Worm (Caenorhabditis elegans): ENCODE data around the gene tpst-1.

DNA sequence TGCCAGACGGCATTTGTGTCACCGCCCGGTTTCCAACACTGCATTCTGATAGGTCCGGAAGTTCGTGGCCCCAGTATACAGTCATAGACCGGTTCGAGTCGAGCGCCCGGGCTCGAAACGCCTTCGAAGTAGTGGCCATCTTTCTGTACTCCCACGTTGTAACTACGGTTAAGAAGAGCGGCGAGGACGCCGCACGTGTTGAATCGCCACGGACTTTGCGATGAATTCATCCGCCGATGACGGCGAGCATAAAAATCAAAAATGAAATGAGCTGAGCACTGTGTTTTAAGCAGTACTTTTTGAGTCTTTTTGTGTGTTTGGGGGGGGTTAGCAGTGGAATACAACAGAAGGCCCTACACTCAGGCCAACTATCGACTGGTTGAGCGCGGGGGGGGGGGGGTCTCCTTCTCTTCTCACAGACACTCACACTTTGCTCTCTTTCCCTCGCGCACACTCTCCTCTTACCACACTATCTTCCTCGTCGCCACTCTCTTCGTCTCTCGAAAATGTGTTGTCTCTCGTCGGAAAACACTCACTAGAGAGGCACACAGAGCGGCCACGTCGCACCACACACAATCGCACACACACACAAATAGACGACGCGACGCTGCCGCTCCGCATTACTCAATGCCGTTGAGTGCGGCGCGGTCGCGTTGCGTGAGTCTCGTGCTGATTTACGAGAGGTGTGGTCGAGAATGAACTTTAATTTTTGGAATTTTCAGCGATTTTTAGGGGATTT is 53.7 kb downstream of the tpst-1 start, which contains the start of gene epc-1:
- TF ChIP-seq T22C8.4 (GFP tag; IDR thresholded peaks at IDR 0.05) (no peak), flt-1 (GFP tag; IDR thresholded peaks at IDR 0.05) (peak; percentile 48; the same call in 1 of the 2 replicates), klf-2 (GFP tag; conservative IDR thresholded peaks at IDR 0.05) (0 out of 2 replicates have a peak, but pooled peaks have one; percentile 13), tab-1 (GFP tag; IDR thresholded peaks at IDR 0.05) (no peak)
